Fruit fly (Drosophila melanogaster) Kc167 (cell line): ENCODE data around the gene CG14072.

Source experiments
- Myc ChIP-seq: fragments of >200 bp; optimal IDR thresholded peaks from 2 replicates; lab custom pipeline; 2017; ENCODE audit warnings: missing external identifiers
- Sin3A ChIP-seq: fragments of >200 bp; optimal IDR thresholded peaks from 2 replicates; lab custom pipeline; 2018; ENCODE audit warnings: missing external identifiers
- h ChIP-seq: fragments of >200 bp; optimal IDR thresholded peaks from 3 replicates; lab custom pipeline; 2018; ENCODE audit warnings: missing external identifiers
- insv ChIP-seq: fragments of >200 bp; optimal IDR thresholded peaks from 3 replicates; lab custom pipeline; 2018; ENCODE audit warnings: missing external identifiers
- psq ChIP-seq: fragments of >200 bp; optimal IDR thresholded peaks from 2 replicates; lab custom pipeline; 2017; ENCODE audit warnings: missing external identifiers
- ttk ChIP-seq: sonication (Bioruptor generic); optimal IDR thresholded peaks from 2 replicates; lab custom pipeline; 2017; ENCODE audit warnings: missing external identifiers

The CG14072 gene

DNA sequence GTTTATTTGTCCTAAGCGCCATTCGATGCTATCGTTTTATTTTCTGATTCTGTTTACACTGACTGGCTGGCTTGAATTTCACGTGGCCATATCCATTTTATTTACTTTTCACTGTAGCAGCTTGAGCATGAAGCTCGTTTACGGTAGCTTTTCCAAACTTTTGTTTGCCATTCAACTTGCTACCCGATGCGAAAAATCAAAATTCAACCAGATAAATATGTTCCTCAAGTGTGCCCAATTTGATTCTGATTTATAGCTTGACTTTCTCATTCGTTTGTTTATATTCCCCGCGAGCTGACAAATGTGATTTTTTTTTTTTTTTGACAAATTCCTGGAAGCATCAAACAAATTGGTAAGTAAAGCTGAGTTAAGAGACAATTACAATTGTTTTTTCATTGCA, at the start of gene CG14072:
Gene CG14072, plus strand, starts transcription at position 301 of the 400 bp plus-strand sequence.
- TF ChIP-seq psq (lab: Kevin White, UChicago) = no peak

DNA sequence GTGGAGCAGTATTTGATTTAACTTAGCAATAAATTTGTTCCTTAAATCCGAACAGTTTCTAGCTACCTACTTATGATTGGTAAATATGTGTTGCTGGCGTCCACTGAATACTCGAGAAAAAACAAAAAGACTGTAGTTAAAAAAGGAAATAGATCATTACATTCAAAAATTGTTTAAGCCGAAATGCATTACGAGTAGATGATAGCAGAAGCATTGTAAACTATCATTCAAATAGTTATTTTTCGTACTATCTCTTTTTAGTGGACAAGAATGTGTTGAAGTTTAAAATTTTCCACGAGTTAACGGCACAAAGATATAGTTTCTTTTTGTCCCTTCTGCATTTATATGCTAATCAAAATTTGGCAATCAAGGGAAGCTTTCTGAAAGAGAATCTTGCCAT, 47.6 kb upstream of the CG14072 start, which contains the start of gene CG14071:
Gene CG14071, minus strand, starts transcription at position 101 of the 400 bp plus-strand sequence.
- TF ChIP-seq ttk (lab: Kevin White, UChicago) = no peak
- TF ChIP-seq psq (lab: Kevin White, UChicago) = no peak
- TF ChIP-seq Myc = no peak
- TF ChIP-seq h (lab: Kevin White, UChicago) = no peak
- no peak for TF ChIP-seq insv
- TF ChIP-seq Sin3A (lab: Kevin White, UChicago) = no peak

DNA sequence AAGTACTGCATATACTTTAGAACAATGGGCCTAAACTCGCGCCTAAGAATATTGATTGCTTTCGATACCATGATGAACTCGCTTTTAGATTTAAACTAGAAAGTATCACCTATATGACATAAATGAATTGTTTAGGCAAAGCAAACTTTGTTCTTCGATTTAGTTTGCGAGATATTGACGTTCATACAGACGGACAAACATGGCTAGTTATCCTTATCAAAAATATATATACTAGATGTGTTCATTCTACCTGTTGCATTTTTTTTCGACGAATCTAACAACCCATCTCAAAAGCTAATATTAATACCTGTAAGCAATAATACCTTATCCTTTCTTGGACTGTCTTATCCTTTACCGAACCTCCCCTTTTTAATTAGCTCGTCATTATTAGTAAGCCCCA, 34.8 kb upstream of the CG14072 start, which contains the start of gene CG14070:
Gene CG14070, minus strand, starts transcription at position 101 of the 400 bp plus-strand sequence.
- TF ChIP-seq Myc (no peak), psq (lab: Kevin White, UChicago) (no peak), Sin3A (lab: Kevin White, UChicago) (no peak), ttk (lab: Kevin White, UChicago) (no peak), h (lab: Kevin White, UChicago) (no peak), insv (no peak)

DNA sequence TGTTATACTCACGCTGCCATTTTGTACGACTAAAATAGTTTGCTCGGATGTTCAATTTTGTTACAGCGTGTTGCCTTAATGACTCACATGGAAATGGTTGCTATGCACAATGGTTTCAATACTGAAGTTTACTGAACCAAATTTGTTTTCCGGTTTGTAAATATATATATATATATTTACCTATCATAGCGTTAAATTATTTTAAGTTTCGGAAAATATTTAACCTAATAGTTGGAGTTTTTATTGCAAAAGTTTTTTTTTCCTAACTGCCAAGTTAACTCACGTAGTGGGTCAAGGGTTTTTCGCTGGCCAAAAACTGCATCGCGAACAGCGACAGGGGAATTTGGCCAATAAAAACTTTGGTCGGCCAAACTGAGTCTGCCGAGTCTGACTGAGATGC, 27.7 kb upstream of the CG14072 start, which contains the start of gene CG7309:
Gene CG7309, minus strand, starts transcription at position 101 of the 400 bp plus-strand sequence.
- TF ChIP-seq h (lab: Kevin White, UChicago) = no peak
- TF ChIP-seq insv = no peak
- TF ChIP-seq ttk (lab: Kevin White, UChicago) = no peak
- no peak for TF ChIP-seq Myc
- no peak for TF ChIP-seq psq (lab: Kevin White, UChicago)
- TF ChIP-seq Sin3A (lab: Kevin White, UChicago) = no peak

DNA sequence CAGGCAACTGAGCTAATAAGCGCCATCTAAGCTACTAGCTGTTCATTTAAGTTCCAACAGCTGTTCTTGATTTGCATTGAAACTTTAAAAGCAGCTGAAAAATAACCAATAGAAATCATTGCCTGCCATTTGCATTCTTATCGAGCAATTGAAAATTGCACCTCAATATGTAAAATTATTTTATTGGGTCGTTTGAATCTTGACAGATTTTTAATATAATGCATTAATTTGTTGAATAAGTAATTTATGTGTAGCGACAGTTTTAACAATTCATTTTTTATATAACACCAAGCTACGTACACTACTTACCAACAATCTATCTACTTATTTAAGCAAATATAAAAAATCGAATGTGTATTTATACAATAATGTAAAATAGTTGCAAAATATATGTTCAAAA, 25.9 kb upstream of the CG14072 start, which contains the start of gene CG14069:
Gene CG14069, minus strand, starts transcription at position 101 of the 400 bp plus-strand sequence.
- TF ChIP-seq insv (no peak), Sin3A (lab: Kevin White, UChicago) (no peak), psq (lab: Kevin White, UChicago) (no peak), ttk (lab: Kevin White, UChicago) (no peak), h (lab: Kevin White, UChicago) (no peak), Myc (no peak)

DNA sequence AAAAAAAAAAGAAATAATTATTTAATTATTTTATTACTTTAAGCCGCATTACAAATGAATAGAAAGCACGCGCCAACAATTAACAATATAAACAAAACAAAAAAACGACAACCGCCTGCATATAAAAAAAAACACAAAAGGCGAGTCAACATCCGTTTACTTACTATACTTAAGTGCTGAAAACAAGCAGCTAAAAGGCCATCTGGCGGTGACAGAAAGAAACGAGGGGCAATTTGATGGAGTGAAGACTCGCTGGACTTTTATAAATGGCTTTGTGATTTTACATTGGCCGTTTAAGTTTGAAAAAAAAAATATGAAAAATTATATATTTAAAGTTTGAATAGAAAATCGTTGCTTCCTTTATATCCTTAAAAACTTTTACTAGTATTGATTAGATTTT, 3.7 kb downstream of the CG14072 start:
- no peak for TF ChIP-seq h (lab: Kevin White, UChicago)
- TF ChIP-seq Sin3A (lab: Kevin White, UChicago) = no peak
- no peak for TF ChIP-seq Myc
- TF ChIP-seq ttk (lab: Kevin White, UChicago) = no peak
- TF ChIP-seq insv = no peak
- TF ChIP-seq psq (lab: Kevin White, UChicago) = no peak

dm6 chr2L:10963979-10964378, 27.5 kb downstream of the CG14072 start, which contains the start of gene dpr2:
dpr2 (minus strand) TSS chr2L:10964153.
- TF ChIP-seq Sin3A (lab: Kevin White, UChicago) (no peak), Myc (no peak), psq (lab: Kevin White, UChicago) (no peak), ttk (lab: Kevin White, UChicago) (no peak)

dm6 chr2L:10964493-10964892, 28.0 kb downstream of the CG14072 start:
- TF ChIP-seq Myc = no peak
- TF ChIP-seq ttk (lab: Kevin White, UChicago) = no peak
- TF ChIP-seq psq (lab: Kevin White, UChicago) = no peak
- TF ChIP-seq h (lab: Kevin White, UChicago) = no peak
- TF ChIP-seq Sin3A (lab: Kevin White, UChicago) = no peak
- TF ChIP-seq insv = no peak

dm6 chr2L:10965962-10966361, 29.5 kb downstream of the CG14072 start:
- TF ChIP-seq h (lab: Kevin White, UChicago) (no peak), ttk (lab: Kevin White, UChicago) (no peak)

dm6 chr2L:10967257-10968008, 31.0 kb downstream of the CG14072 start:
- no peak for TF ChIP-seq h (lab: Kevin White, UChicago)
- no peak for TF ChIP-seq psq (lab: Kevin White, UChicago)
- no peak for TF ChIP-seq Sin3A (lab: Kevin White, UChicago)
- no peak for TF ChIP-seq insv
- TF ChIP-seq Myc = no peak
- TF ChIP-seq ttk (lab: Kevin White, UChicago) = no peak

dm6 chr2L:10968009-10968383, 31.5 kb downstream of the CG14072 start:
- TF ChIP-seq h (lab: Kevin White, UChicago) (no peak), Myc (no peak), ttk (lab: Kevin White, UChicago) (no peak), psq (lab: Kevin White, UChicago) (no peak), Sin3A (lab: Kevin White, UChicago) (no peak), insv (no peak)

dm6 chr2L:10970134-10970533, 33.7 kb downstream of the CG14072 start, which contains the start of the genes Tmem214 and YL-1:
Tmem214 (minus strand) TSS chr2L:10970275.
YL-1 (plus strand) TSS chr2L:10970443.
- TF ChIP-seq Myc (no peak), ttk (lab: Kevin White, UChicago) (no peak), h (lab: Kevin White, UChicago) (no peak), insv (no peak), Sin3A (lab: Kevin White, UChicago) (no peak), psq (lab: Kevin White, UChicago) (no peak)
